Worm (Caenorhabditis elegans) whole organism, L1 larva: ENCODE measurements around the gene B0507.9.

ENCODE experiments used
- alr-1 ChIP-seq: fragments of 200-800 bp; sonication (Bioruptor generic); optimal IDR thresholded peaks from 2 replicates; lab custom pipeline; 2018; ENCODE audit warnings: borderline replicate concordance, mild to moderate bottlenecking, missing genetic modification characterization, missing compliant biosample characterization
- ama-1 ChIP-seq: fragments of 150-350 bp; optimal IDR thresholded peaks from 2 replicates; lab custom pipeline; 2014
- ceh-88 ChIP-seq: fragments of 200-800 bp; sonication (Bioruptor generic); IDR thresholded peaks from 2 replicates; pipeline ENCODE4 v1.3.6; 2022; ENCODE audit warnings: missing genetic modification characterization, missing compliant biosample characterization
- ces-1 ChIP-seq: fragments of 150-350 bp; optimal IDR thresholded peaks from 2 replicates; lab custom pipeline; 2014; ENCODE audit warnings: missing biosample characterization, missing genetic modification reagents, missing genetic modification characterization
- lin-14 ChIP-seq: fragments of 200-800 bp; sonication (Bioruptor generic); optimal IDR thresholded peaks from 2 replicates; lab custom pipeline; 2018; ENCODE audit warnings: mild to moderate bottlenecking, missing genetic modification characterization, moderate library complexity, missing compliant biosample characterization
- nhr-28 ChIP-seq: fragments of 150-350 bp; optimal IDR thresholded peaks from 2 replicates; lab custom pipeline; 2014; ENCODE audit warnings: missing biosample characterization, missing genetic modification characterization
- nhr-76 ChIP-seq: sonication (generic microtip); optimal IDR thresholded peaks from 2 replicates; lab custom pipeline; 2017; ENCODE audit warnings: missing biosample characterization, missing genetic modification characterization
- tbx-2 ChIP-seq: sonication (generic microtip); optimal IDR thresholded peaks from 2 replicates; lab custom pipeline; 2016; ENCODE audit warnings: missing genetic modification characterization, missing compliant biosample characterization
- zag-1 ChIP-seq: fragments of 150-350 bp; optimal IDR thresholded peaks from 2 replicates; lab custom pipeline; 2014; ENCODE audit warnings: missing biosample characterization, missing genetic modification characterization

DNA sequence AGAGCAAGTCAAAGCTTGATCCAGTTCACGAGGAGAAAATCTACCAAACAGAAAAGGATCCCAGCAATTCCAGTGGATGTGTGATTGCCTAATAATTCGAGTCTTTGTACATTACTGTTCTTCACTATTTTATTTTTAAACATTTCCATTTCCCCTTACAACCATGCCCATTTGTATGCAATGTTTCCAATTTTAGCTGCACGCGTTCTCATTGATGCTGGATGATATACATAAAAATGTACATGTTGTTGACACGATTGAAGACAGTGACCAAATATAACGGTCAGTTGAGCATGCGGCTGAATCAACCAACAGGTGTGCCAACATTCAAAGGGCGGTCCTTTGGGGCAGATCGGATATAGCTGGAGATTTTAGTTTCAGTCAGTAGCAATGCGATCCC, 10.4 kb upstream of the B0507.9 start, which contains the start of gene B0507.1:
- TF ChIP-seq nhr-76 (tag; lab: Kevin White, UChicago) (no peak), tbx-2 (tag; lab: Kevin White, UChicago) (no peak), ama-1 (no peak), alr-1 (tag; lab: Kevin White, UChicago) (no peak), nhr-28 (no peak), ceh-88 (GFP tag; lab: Robert Waterston, UW) (no peak), ces-1 (GFP tag; lab: Kevin White, UChicago) (no peak), zag-1 (tag; lab: Kevin White, UChicago) (no peak), lin-14 (no peak)
